Worm (Caenorhabditis elegans): ENCODE results near the gene T28D6.3.

Gene T28D6.3

DNA sequence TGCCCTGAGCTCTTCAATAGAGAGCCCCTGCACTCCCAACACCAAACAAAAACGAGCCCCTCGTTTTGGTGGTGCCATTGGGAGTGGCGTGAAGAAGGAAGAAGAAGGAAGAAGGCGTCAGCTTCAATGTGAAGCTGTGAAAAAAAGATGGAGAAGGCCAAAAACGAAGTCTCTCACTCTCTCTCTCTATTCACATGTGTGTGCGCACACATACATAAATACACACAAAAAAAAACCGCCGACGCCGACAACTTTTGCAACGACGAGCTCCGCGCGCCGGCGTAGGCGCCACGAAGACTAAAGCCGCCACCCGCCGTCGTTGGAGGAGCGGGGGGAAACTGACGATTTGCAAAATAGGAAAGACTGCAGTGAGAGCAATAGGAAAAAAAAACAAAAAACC lies 30.5 kb upstream of the T28D6.3 start:
- no peak for TF ChIP-seq pes-1 (GFP tag; IDR thresholded peaks at IDR 0.05)
- TF ChIP-seq ets-7 (tag; optimal IDR thresholded peaks at IDR 0.05): no peak
- no peak for TF ChIP-seq tbx-37 (GFP tag; conservative IDR thresholded peaks at IDR 0.05)
- TF ChIP-seq F13C5.2 (tag; optimal IDR thresholded peaks at IDR 0.05): no peak
- TF ChIP-seq scrt-1 (GFP tag; IDR thresholded peaks at IDR 0.05): no peak

DNA sequence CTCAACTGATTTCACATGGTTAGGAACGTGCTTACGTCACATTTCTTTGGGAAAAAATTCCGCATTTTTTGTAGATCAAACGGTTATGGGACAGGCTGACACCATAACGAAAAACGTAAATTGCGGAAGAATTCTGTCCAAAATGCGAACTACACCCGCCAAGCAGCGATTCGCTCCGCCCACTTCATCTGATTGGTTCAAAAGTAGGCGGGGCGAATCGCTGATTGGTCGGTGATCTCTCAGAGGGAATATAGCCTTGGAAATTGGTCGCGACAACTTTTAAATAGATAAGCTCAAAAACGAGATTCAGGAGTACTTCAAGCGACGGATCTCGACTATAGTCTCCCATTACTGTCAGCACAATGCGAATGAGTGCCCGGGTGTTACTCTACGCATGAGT lies 28.9 kb upstream of the T28D6.3 start:
- no peak for TF ChIP-seq hnd-1 (tag; optimal IDR thresholded peaks at IDR 0.05)
- TF ChIP-seq B0310.2 (tag; optimal IDR thresholded peaks at IDR 0.05): no peak

ce11 chrIII:11341466-11341865 lies 25.1 kb upstream of the T28D6.3 start:
- TF ChIP-seq ceh-36 (tag; optimal IDR thresholded peaks at IDR 0.05) (no peak), hnd-1 (tag; optimal IDR thresholded peaks at IDR 0.05) (no peak), pes-1 (GFP tag; IDR thresholded peaks at IDR 0.05) (no peak), sea-1 (GFP tag; conservative IDR thresholded peaks at IDR 0.05) (no peak), hmbx-1 (tag; optimal IDR thresholded peaks at IDR 0.05) (no peak), ama-1 (optimal IDR thresholded peaks at IDR 0.05) (no peak), ets-7 (tag; optimal IDR thresholded peaks at IDR 0.05) (no peak), scrt-1 (GFP tag; IDR thresholded peaks at IDR 0.05) (no peak), aly-1 (tag; optimal IDR thresholded peaks at IDR 0.05) (no peak)

- no peak for TF ChIP-seq ceh-36 (tag; optimal IDR thresholded peaks at IDR 0.05)
- peak; percentile 48 for TF ChIP-seq F13C5.2 (tag; optimal IDR thresholded peaks at IDR 0.05)
- TF ChIP-seq hnd-1 (tag; optimal IDR thresholded peaks at IDR 0.05): no peak
- no peak for TF ChIP-seq flt-1 (GFP tag; IDR thresholded peaks at IDR 0.05)
- no peak for TF ChIP-seq hmbx-1 (tag; optimal IDR thresholded peaks at IDR 0.05)
Observed at ce11 chrIII:11343041-11343440, 23.5 kb upstream of the T28D6.3 start, which contains the start of the genes T28D6.6 and pen-2. T28D6.6 (minus strand) TSS chrIII:11343108. pen-2 (plus strand) TSS chrIII:11343322.

- TF ChIP-seq sea-1 (GFP tag; conservative IDR thresholded peaks at IDR 0.05): no peak
- TF ChIP-seq ceh-13 (GFP tag; optimal IDR thresholded peaks at IDR 0.05): no peak
- TF ChIP-seq ceh-36 (tag; optimal IDR thresholded peaks at IDR 0.05): no peak
- TF ChIP-seq ets-7 (tag; optimal IDR thresholded peaks at IDR 0.05): no peak
- no peak for TF ChIP-seq pes-1 (GFP tag; IDR thresholded peaks at IDR 0.05)
- TF ChIP-seq tbx-11 (GFP tag; IDR thresholded peaks at IDR 0.05): no peak
Observed at ce11 chrIII:11344125-11344524, 22.4 kb upstream of the T28D6.3 start.

- TF ChIP-seq pes-1 (GFP tag; IDR thresholded peaks at IDR 0.05): no peak
- TF ChIP-seq aly-1 (tag; optimal IDR thresholded peaks at IDR 0.05): no peak
- TF ChIP-seq tra-4 (tag; optimal IDR thresholded peaks at IDR 0.05): no peak
- no peak for TF ChIP-seq B0310.2 (tag; optimal IDR thresholded peaks at IDR 0.05)
- TF ChIP-seq hnd-1 (tag; optimal IDR thresholded peaks at IDR 0.05): no peak
- TF ChIP-seq sea-1 (GFP tag; conservative IDR thresholded peaks at IDR 0.05): no peak
- no peak for TF ChIP-seq tbx-11 (GFP tag; IDR thresholded peaks at IDR 0.05)
- TF ChIP-seq hmg-4 (GFP tag; optimal IDR thresholded peaks at IDR 0.05): no peak
- TF ChIP-seq ama-1 (optimal IDR thresholded peaks at IDR 0.05): no peak
- no peak for TF ChIP-seq scrt-1 (GFP tag; IDR thresholded peaks at IDR 0.05)
- TF ChIP-seq tbx-37 (GFP tag; conservative IDR thresholded peaks at IDR 0.05): no peak
- no peak for TF ChIP-seq ceh-36 (tag; optimal IDR thresholded peaks at IDR 0.05)
- TF ChIP-seq ets-7 (tag; optimal IDR thresholded peaks at IDR 0.05): no peak
- no peak for TF ChIP-seq flt-1 (GFP tag; IDR thresholded peaks at IDR 0.05)
Observed at ce11 chrIII:11346383-11346782, 20.2 kb upstream of the T28D6.3 start, which contains the start of gene T28D6.7. T28D6.7 (minus strand) TSS chrIII:11346483.

ce11 chrIII:11350107-11350826 lies 16.3 kb upstream of the T28D6.3 start:
- TF ChIP-seq F13C5.2 (tag; optimal IDR thresholded peaks at IDR 0.05) (no peak), tbx-11 (GFP tag; IDR thresholded peaks at IDR 0.05) (no peak), flt-1 (GFP tag; IDR thresholded peaks at IDR 0.05) (no peak), hmg-4 (GFP tag; optimal IDR thresholded peaks at IDR 0.05) (no peak), ceh-13 (GFP tag; optimal IDR thresholded peaks at IDR 0.05) (no peak), tbx-37 (GFP tag; conservative IDR thresholded peaks at IDR 0.05) (no peak), aly-1 (tag; optimal IDR thresholded peaks at IDR 0.05) (no peak), ceh-36 (tag; optimal IDR thresholded peaks at IDR 0.05) (no peak), ets-7 (tag; optimal IDR thresholded peaks at IDR 0.05) (no peak)

- TF ChIP-seq flt-1 (GFP tag; IDR thresholded peaks at IDR 0.05) (peak; percentile 45; the same call in 1 of the 2 replicates), tbx-11 (GFP tag; IDR thresholded peaks at IDR 0.05) (peak; percentile 57; the same call in 1 of the 2 replicates), hmbx-1 (tag; optimal IDR thresholded peaks at IDR 0.05) (no peak), aly-1 (tag; optimal IDR thresholded peaks at IDR 0.05) (no peak), pes-1 (GFP tag; IDR thresholded peaks at IDR 0.05) (peak; percentile 63)
Observed at ce11 chrIII:11352840-11353239, 13.7 kb upstream of the T28D6.3 start.

DNA sequence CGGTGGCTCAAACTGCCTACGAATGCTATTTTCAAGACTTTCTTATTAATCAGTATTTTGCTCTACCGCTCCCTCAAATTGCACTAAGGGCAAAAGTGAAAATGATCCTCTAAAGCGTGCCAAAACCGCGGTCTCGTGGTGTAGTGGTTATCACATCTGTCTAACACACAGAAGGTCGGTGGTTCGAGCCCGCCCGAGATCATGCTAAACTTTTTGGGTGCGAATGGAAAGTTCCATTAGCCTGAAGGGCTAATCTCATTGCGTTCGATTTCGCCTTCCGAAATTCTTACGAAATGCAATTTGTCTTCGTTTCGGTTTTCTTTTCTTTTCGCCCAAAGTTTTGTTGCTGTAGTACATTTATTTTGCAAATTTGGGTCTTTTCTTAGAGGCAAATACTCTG lies 13.1 kb upstream of the T28D6.3 start:
- TF ChIP-seq tbx-11 (GFP tag; IDR thresholded peaks at IDR 0.05): peak; percentile 17; the same call in 1 of the 2 replicates
- TF ChIP-seq ets-7 (tag; optimal IDR thresholded peaks at IDR 0.05): no peak
- TF ChIP-seq ceh-13 (GFP tag; optimal IDR thresholded peaks at IDR 0.05): no peak
- TF ChIP-seq tra-4 (tag; optimal IDR thresholded peaks at IDR 0.05): no peak
- no peak for TF ChIP-seq scrt-1 (GFP tag; IDR thresholded peaks at IDR 0.05)
- TF ChIP-seq tbx-37 (GFP tag; conservative IDR thresholded peaks at IDR 0.05): 0 out of 2 replicates have a peak, but pooled peaks have one; percentile 41
- TF ChIP-seq pes-1 (GFP tag; IDR thresholded peaks at IDR 0.05): peak; percentile 66; the same call in 1 of the 2 replicates
- TF ChIP-seq F13C5.2 (tag; optimal IDR thresholded peaks at IDR 0.05): no peak
- TF ChIP-seq aly-1 (tag; optimal IDR thresholded peaks at IDR 0.05): no peak
- 0 out of 2 replicates have a peak, but pooled peaks have one; percentile 8 for TF ChIP-seq flt-1 (GFP tag; IDR thresholded peaks at IDR 0.05)
- no peak for TF ChIP-seq hmg-4 (GFP tag; optimal IDR thresholded peaks at IDR 0.05)
- no peak for TF ChIP-seq ama-1 (optimal IDR thresholded peaks at IDR 0.05)
- no peak for TF ChIP-seq ceh-36 (tag; optimal IDR thresholded peaks at IDR 0.05)
- no peak for TF ChIP-seq hnd-1 (tag; optimal IDR thresholded peaks at IDR 0.05)
- no peak for TF ChIP-seq B0310.2 (tag; optimal IDR thresholded peaks at IDR 0.05)
- TF ChIP-seq hmbx-1 (tag; optimal IDR thresholded peaks at IDR 0.05): no peak
- TF ChIP-seq sea-1 (GFP tag; conservative IDR thresholded peaks at IDR 0.05): no peak

Measured in whole organism, early embryonic.